Worm (Caenorhabditis elegans): ENCODE data around the gene C36E6.8.

Gene C36E6.8

DNA sequence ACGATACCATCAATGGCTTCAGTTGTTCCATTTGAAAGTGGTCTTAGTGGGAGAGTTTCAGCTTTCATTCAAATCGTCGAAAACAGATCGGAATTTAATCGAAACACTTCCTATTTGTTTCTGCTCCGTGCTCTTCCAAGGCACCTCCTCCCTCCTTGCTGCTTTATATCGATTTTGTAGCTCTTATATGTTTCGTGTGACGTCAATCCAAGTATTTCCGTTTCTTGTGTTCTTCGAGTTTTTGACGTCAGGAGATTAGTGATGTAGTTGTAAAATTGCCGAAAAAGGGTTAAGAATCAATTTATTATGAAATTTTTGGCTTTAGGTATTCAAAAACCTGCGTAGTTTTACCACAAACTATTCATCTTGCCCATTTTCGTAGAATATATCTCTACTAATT, 28.1 kb downstream of the C36E6.8 start, which contains the start of gene ZK54.3:
Gene ZK54.3, minus strand, starts transcription at position 391 of the 400 bp plus-strand sequence.
- TF ChIP-seq hnd-1 (tag; optimal IDR thresholded peaks at IDR 0.05) (no peak), pes-1 (GFP tag; IDR thresholded peaks at IDR 0.05) (no peak), hmbx-1 (tag; optimal IDR thresholded peaks at IDR 0.05) (no peak), F13C5.2 (tag; optimal IDR thresholded peaks at IDR 0.05) (no peak), scrt-1 (GFP tag; IDR thresholded peaks at IDR 0.05) (no peak), ceh-13 (GFP tag; optimal IDR thresholded peaks at IDR 0.05) (no peak), ets-7 (tag; optimal IDR thresholded peaks at IDR 0.05) (no peak), B0310.2 (tag; optimal IDR thresholded peaks at IDR 0.05) (no peak), tbx-37 (GFP tag; conservative IDR thresholded peaks at IDR 0.05) (no peak), hmg-4 (GFP tag; optimal IDR thresholded peaks at IDR 0.05) (no peak), ceh-36 (tag; optimal IDR thresholded peaks at IDR 0.05) (no peak), tra-4 (tag; optimal IDR thresholded peaks at IDR 0.05) (no peak), sea-1 (GFP tag; conservative IDR thresholded peaks at IDR 0.05) (no peak), ama-1 (optimal IDR thresholded peaks at IDR 0.05) (no peak), tbx-11 (GFP tag; IDR thresholded peaks at IDR 0.05) (no peak), flt-1 (GFP tag; IDR thresholded peaks at IDR 0.05) (no peak), aly-1 (tag; optimal IDR thresholded peaks at IDR 0.05) (no peak)

DNA sequence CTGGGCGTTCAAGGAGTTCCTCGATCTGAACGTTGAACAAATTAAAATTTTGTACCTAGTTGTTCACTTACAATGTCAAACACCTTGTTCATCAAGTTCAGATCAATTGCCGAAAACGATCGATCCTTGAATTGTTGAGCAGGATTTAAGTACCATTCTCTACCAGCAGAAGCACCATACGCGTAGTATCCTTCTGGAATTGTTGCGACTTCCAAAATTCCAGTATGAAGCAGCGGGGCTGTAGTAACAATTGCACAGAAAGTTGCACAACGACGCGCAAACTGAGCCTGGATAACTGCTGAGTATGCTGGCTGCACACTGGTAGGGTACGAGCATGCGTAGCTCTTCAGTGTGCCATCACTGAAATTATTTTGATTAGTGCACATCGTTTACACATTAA, 30.0 kb downstream of the C36E6.8 start:
- TF ChIP-seq scrt-1 (GFP tag; IDR thresholded peaks at IDR 0.05) = no peak
- TF ChIP-seq pes-1 (GFP tag; IDR thresholded peaks at IDR 0.05) = no peak
- no peak for TF ChIP-seq ceh-13 (GFP tag; optimal IDR thresholded peaks at IDR 0.05)
- TF ChIP-seq ama-1 (optimal IDR thresholded peaks at IDR 0.05) = no peak
- TF ChIP-seq tbx-11 (GFP tag; IDR thresholded peaks at IDR 0.05) = no peak

DNA sequence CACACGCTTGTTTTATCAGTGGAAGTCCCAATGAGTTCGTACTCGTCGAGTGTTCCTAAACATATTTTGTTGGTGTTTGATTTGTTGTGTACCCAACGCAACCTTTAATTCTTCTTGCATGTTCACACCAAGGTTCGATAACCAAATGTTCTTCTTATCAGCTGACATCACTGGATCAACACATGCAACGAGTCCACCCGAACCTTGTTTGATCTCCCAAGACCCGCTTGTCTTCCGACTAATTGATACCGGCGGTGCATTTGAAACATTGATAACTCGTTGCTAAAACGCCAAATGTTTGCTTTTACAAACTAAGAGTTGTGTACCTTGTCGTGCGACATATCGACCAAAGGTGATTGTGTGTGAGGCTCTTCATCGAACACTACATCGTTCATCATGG, 33.2 kb downstream of the C36E6.8 start:
- TF ChIP-seq aly-1 (tag; optimal IDR thresholded peaks at IDR 0.05) (no peak), B0310.2 (tag; optimal IDR thresholded peaks at IDR 0.05) (no peak), flt-1 (GFP tag; IDR thresholded peaks at IDR 0.05) (no peak), pes-1 (GFP tag; IDR thresholded peaks at IDR 0.05) (no peak), tra-4 (tag; optimal IDR thresholded peaks at IDR 0.05) (no peak), F13C5.2 (tag; optimal IDR thresholded peaks at IDR 0.05) (no peak), hmbx-1 (tag; optimal IDR thresholded peaks at IDR 0.05) (no peak), scrt-1 (GFP tag; IDR thresholded peaks at IDR 0.05) (no peak), ceh-36 (tag; optimal IDR thresholded peaks at IDR 0.05) (no peak), sea-1 (GFP tag; conservative IDR thresholded peaks at IDR 0.05) (no peak), tbx-37 (GFP tag; conservative IDR thresholded peaks at IDR 0.05) (no peak), tbx-11 (GFP tag; IDR thresholded peaks at IDR 0.05) (no peak), ets-7 (tag; optimal IDR thresholded peaks at IDR 0.05) (no peak), hnd-1 (tag; optimal IDR thresholded peaks at IDR 0.05) (no peak), ama-1 (optimal IDR thresholded peaks at IDR 0.05) (no peak), hmg-4 (GFP tag; optimal IDR thresholded peaks at IDR 0.05) (no peak), ceh-13 (GFP tag; optimal IDR thresholded peaks at IDR 0.05) (no peak)

DNA sequence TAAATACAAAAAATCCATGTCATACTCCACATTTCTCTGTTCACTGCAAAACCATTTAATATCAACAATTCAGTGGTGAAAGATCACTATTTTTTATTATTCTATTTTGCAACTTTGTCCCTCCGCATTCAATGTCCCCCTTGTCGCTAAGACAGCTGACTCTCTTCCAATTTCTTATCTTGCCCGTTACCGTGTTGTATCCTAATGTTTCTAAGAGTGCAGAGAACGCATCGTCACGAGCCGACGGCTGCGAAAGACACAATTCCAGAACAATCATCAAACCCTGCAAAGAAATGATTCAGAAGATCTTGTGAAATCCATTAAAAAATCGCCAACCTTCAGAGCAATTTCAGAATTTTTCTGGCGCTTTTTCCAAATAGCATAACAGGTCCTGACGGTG, 34.4 kb downstream of the C36E6.8 start:
- TF ChIP-seq hmg-4 (GFP tag; optimal IDR thresholded peaks at IDR 0.05) = no peak
- no peak for TF ChIP-seq B0310.2 (tag; optimal IDR thresholded peaks at IDR 0.05)
- no peak for TF ChIP-seq ceh-13 (GFP tag; optimal IDR thresholded peaks at IDR 0.05)
- no peak for TF ChIP-seq tbx-11 (GFP tag; IDR thresholded peaks at IDR 0.05)
- TF ChIP-seq aly-1 (tag; optimal IDR thresholded peaks at IDR 0.05) = no peak

DNA sequence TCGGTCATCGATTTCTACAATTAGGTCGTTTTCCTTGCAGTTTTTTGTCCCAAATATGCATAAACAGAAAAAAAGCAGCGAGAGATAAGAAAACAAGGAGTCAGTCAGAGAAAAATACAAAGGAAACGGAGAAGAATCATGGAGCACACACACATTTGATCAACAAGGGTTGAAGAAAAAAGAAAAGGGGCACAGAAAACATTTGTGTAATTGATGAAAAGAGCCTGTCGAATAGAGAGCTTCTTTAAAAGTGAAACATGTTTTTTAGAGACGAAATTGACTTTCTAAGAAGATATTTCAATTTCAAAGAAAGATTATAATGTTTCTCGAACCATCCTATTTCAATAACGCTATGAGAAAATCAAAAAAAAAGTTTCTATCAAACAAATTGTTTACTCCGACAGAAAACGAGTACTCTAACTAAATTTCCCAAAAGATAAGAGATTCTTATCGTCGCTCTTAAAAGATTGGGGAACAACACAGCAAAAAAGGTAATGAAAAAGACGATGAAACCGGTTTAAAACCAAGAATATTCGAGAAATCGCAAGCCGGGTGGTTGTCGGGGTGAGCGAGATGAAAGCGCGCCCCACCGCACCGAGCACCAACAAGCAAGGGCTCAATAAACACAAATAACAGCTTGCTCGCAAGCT, 36.2 kb downstream of the C36E6.8 start, which contains the start of gene tps-1:
Gene tps-1, minus strand, starts transcription at position 14 of the 650 bp plus-strand sequence.
- no peak for TF ChIP-seq flt-1 (GFP tag; IDR thresholded peaks at IDR 0.05)
- TF ChIP-seq tra-4 (tag; optimal IDR thresholded peaks at IDR 0.05) = no peak
- no peak for TF ChIP-seq F13C5.2 (tag; optimal IDR thresholded peaks at IDR 0.05)
- TF ChIP-seq tbx-37 (GFP tag; conservative IDR thresholded peaks at IDR 0.05) = no peak
- no peak for TF ChIP-seq B0310.2 (tag; optimal IDR thresholded peaks at IDR 0.05)
- no peak for TF ChIP-seq hnd-1 (tag; optimal IDR thresholded peaks at IDR 0.05)
- TF ChIP-seq ama-1 (optimal IDR thresholded peaks at IDR 0.05) = no peak
- no peak for TF ChIP-seq aly-1 (tag; optimal IDR thresholded peaks at IDR 0.05)
- TF ChIP-seq ets-7 (tag; optimal IDR thresholded peaks at IDR 0.05) = no peak
- no peak for TF ChIP-seq ceh-36 (tag; optimal IDR thresholded peaks at IDR 0.05)
- no peak for TF ChIP-seq pes-1 (GFP tag; IDR thresholded peaks at IDR 0.05)
- no peak for TF ChIP-seq hmbx-1 (tag; optimal IDR thresholded peaks at IDR 0.05)
- no peak for TF ChIP-seq sea-1 (GFP tag; conservative IDR thresholded peaks at IDR 0.05)
- no peak for TF ChIP-seq scrt-1 (GFP tag; IDR thresholded peaks at IDR 0.05)
- no peak for TF ChIP-seq tbx-11 (GFP tag; IDR thresholded peaks at IDR 0.05)

DNA sequence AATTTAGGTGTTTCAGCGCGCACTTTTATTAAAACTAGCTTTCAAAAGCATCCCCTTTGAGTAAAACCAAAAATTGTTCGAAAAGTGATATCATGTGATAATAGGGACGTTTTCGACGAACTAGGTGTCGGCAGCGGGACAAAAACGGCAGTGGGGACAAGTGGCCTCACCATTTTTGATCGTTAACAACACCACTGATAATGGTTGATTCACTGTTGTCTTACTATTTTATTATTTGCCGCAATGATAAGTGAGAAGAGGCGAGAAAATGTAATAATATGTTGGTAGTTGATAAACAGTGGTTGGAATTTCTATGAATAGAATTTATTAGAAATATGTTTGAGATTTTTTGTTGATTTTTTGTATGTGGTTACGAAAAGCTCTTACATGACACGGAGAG, 37.5 kb downstream of the C36E6.8 start:
- TF ChIP-seq tbx-11 (GFP tag; IDR thresholded peaks at IDR 0.05) (no peak), hnd-1 (tag; optimal IDR thresholded peaks at IDR 0.05) (no peak), tra-4 (tag; optimal IDR thresholded peaks at IDR 0.05) (no peak), flt-1 (GFP tag; IDR thresholded peaks at IDR 0.05) (no peak), scrt-1 (GFP tag; IDR thresholded peaks at IDR 0.05) (no peak), ceh-36 (tag; optimal IDR thresholded peaks at IDR 0.05) (no peak), hmbx-1 (tag; optimal IDR thresholded peaks at IDR 0.05) (no peak), hmg-4 (GFP tag; optimal IDR thresholded peaks at IDR 0.05) (no peak), aly-1 (tag; optimal IDR thresholded peaks at IDR 0.05) (no peak), B0310.2 (tag; optimal IDR thresholded peaks at IDR 0.05) (no peak), ets-7 (tag; optimal IDR thresholded peaks at IDR 0.05) (no peak)

DNA sequence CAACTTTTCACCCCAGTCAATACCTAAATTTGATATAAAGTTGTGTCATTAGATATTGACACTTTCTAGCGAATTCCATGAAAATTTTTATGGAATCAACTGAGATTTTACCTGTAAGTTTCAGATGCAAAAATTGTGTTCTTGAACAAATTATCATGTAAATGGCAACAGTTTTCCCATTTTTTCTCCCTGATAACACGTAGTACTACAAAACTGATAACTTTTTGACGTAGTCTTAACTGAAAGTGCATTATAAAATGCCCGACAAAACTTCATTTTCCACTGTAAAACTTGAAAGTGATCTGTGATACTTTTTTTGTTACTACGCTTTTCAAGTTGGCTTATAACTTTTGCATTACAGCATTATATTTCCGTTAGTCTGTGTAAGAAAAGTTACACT, 40.2 kb downstream of the C36E6.8 start:
- no peak for TF ChIP-seq F13C5.2 (tag; optimal IDR thresholded peaks at IDR 0.05)
- TF ChIP-seq tbx-37 (GFP tag; conservative IDR thresholded peaks at IDR 0.05) = no peak
- no peak for TF ChIP-seq flt-1 (GFP tag; IDR thresholded peaks at IDR 0.05)
- TF ChIP-seq tra-4 (tag; optimal IDR thresholded peaks at IDR 0.05) = no peak
- no peak for TF ChIP-seq ceh-13 (GFP tag; optimal IDR thresholded peaks at IDR 0.05)
- no peak for TF ChIP-seq tbx-11 (GFP tag; IDR thresholded peaks at IDR 0.05)
- no peak for TF ChIP-seq ets-7 (tag; optimal IDR thresholded peaks at IDR 0.05)
- TF ChIP-seq aly-1 (tag; optimal IDR thresholded peaks at IDR 0.05) = no peak
- no peak for TF ChIP-seq scrt-1 (GFP tag; IDR thresholded peaks at IDR 0.05)
- no peak for TF ChIP-seq B0310.2 (tag; optimal IDR thresholded peaks at IDR 0.05)
- TF ChIP-seq hmg-4 (GFP tag; optimal IDR thresholded peaks at IDR 0.05) = no peak
- no peak for TF ChIP-seq hmbx-1 (tag; optimal IDR thresholded peaks at IDR 0.05)
- TF ChIP-seq hnd-1 (tag; optimal IDR thresholded peaks at IDR 0.05) = no peak
- no peak for TF ChIP-seq pes-1 (GFP tag; IDR thresholded peaks at IDR 0.05)
- TF ChIP-seq sea-1 (GFP tag; conservative IDR thresholded peaks at IDR 0.05) = no peak
- TF ChIP-seq ceh-36 (tag; optimal IDR thresholded peaks at IDR 0.05) = no peak
- no peak for TF ChIP-seq ama-1 (optimal IDR thresholded peaks at IDR 0.05)
